Worm (Caenorhabditis elegans): ENCODE measurements around the gene K12H4.3.
A peak's percentile ranks its signal among the peaks of the same experiment; 100 is the strongest.

- TF ChIP-seq lin-39 (tag; optimal IDR thresholded peaks at IDR 0.05) (peak; percentile 82), mml-1 (tag; optimal IDR thresholded peaks at IDR 0.05) (no peak), elt-1 (tag; optimal IDR thresholded peaks at IDR 0.05) (no peak)
Measured at ce11 chrIII:8020823-8021332, 25.0 kb upstream of the K12H4.3 start, which contains the start of gene lin-36.

Measured in whole organism, L3 larva.